Worm (Caenorhabditis elegans) whole organism, young adult: ENCODE results near the gene H40L08.7.

ENCODE experiments used
- B0035.1 ChIP-seq: sonication (generic microtip); optimal IDR thresholded peaks from 2 replicates; lab custom pipeline; 2016; ENCODE audit warnings: missing genetic modification characterization, mild to moderate bottlenecking, missing compliant biosample characterization, missing genotype, missing genetic modification reagents
- chd-7 ChIP-seq: sonication (generic microtip); optimal IDR thresholded peaks from 2 replicates; lab custom pipeline; 2016; ENCODE audit warnings: mild to moderate bottlenecking, missing genetic modification characterization, moderate library complexity, missing compliant biosample characterization
- gei-17 ChIP-seq: fragments of 200-800 bp; sonication (Bioruptor generic); optimal IDR thresholded peaks from 2 replicates; lab custom pipeline; 2018; ENCODE audit warnings: mild to moderate bottlenecking, missing genetic modification characterization, missing compliant biosample characterization
- him-1 ChIP-seq: sonication (generic microtip); optimal IDR thresholded peaks from 2 replicates; lab custom pipeline; 2016; ENCODE audit warnings: missing genotype, missing genetic modification reagents, missing genetic modification characterization, missing compliant biosample characterization
- hmg-20 ChIP-seq: fragments of 200-800 bp; sonication (Bioruptor generic); IDR thresholded peaks from 2 replicates; pipeline ENCODE4 v1.3.6; 2022; ENCODE audit warnings: missing genetic modification reagents, missing genetic modification characterization, missing compliant biosample characterization
- lin-35 ChIP-seq, 3 experiments: fragments of 150-350 bp in 2 of 3; sonication (generic microtip) in 1 of 3; optimal IDR thresholded peaks; 2 replicates each; lab custom pipeline; 2014 to 2018; ENCODE audit warnings: missing biosample characterization in 3 of 3, missing genetic modification characterization in 3 of 3, missing genetic modification reagents in 3 of 3
- mcd-1 ChIP-seq: fragments of 200-800 bp; sonication (Bioruptor generic); IDR thresholded peaks from 2 replicates; pipeline ENCODE4 v1.3.6; 2022; ENCODE audit warnings: missing genetic modification reagents, missing genetic modification characterization, missing compliant biosample characterization
- nhr-27 ChIP-seq: fragments of 200-800 bp; sonication (Bioruptor generic); optimal IDR thresholded peaks from 2 replicates; lab custom pipeline; 2018; ENCODE audit warnings: mild to moderate bottlenecking, missing genetic modification characterization, moderate library complexity, missing compliant biosample characterization
- pha-4 ChIP-seq: fragments of 150-350 bp; sonication (generic microtip); optimal IDR thresholded peaks from 2 replicates; lab custom pipeline; 2014; ENCODE audit warnings: missing biosample characterization, missing genetic modification reagents, missing genetic modification characterization
- snpc-4 ChIP-seq, 5 experiments: fragments of 150-350 bp in 1 of 5; sonication (generic microtip) in 4 of 5; optimal IDR thresholded peaks; 2 replicates each; lab custom pipeline; 2014 to 2018; ENCODE audit warnings: missing genetic modification characterization in 5 of 5, missing biosample characterization in 3 of 5, antibody characterized with exemption in 2 of 5, mild to moderate bottlenecking in 2 of 5, missing compliant biosample characterization in 2 of 5, missing genotype in 2 of 5, moderate library complexity in 2 of 5, missing genetic modification reagents in 1 of 5
- zim-3 ChIP-seq: sonication (generic microtip); optimal IDR thresholded peaks from 2 replicates; lab custom pipeline; 2017; ENCODE audit warnings: mild to moderate bottlenecking, missing genetic modification characterization, moderate library complexity, missing compliant biosample characterization

DNA sequence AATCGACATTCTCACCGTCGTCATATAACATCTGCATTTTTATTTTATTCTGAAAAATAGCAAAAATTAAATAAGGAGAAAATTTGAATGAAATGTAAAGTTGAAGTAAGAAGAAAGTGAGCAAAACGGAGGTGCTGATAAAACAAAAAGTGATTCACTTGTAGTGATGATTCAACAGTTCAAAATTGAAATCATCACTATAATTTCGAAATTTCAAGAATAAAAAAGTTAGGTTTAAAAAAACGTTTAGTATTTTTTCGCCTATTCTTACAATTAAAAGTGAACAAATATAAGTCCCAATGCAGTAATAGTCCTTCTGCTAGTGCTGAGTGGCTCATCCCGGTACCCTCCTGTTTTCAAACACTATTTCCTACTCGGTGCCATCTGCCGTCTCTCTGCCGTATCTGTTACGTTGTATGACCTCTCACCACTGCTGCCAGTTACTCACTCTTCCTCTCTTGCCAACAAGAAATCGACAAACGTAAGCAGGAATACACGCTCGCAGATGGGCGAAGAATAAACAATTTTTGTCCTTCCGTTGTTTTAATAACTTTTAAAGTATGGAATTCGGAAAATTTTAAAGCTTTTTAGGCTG is 22.9 kb upstream of the H40L08.7 start, which contains the start of gene dhhc-1:
- TF ChIP-seq lin-35 (GFP tag; optimal IDR thresholded peaks at IDR 0.05; lab: Kevin White, UChicago) (no peak), nhr-27 (tag; lab: Kevin White, UChicago) (no peak), chd-7 (no peak), him-1 (tag; lab: Kevin White, UChicago) (no peak), zim-3 (no peak), B0035.1 (no peak), gei-17 (GFP tag; lab: Kevin White, UChicago) (no peak), pha-4 (tag; lab: Kevin White, UChicago) (no peak), mcd-1 (GFP tag; lab: Robert Waterston, UW) (no peak), hmg-20 (GFP tag; lab: Robert Waterston, UW) (no peak), snpc-4 (GFP tag; optimal IDR thresholded peaks at IDR 0.05; lab: Kevin White, UChicago) (no peak), snpc-4 (tag; optimal IDR thresholded peaks at IDR 0.05; lab: Kevin White, UChicago) (no peak)
